Fruit fly (Drosophila melanogaster) whole organism, embryonic: ENCODE measurements around the gene Glys.
A peak's percentile ranks its signal among the peaks of the same experiment; 100 is the strongest.

Source experiments
- Abd-B ChIP-seq: fragments of 200-800 bp; sonication (Bioruptor generic); optimal IDR thresholded peaks from 2 replicates; lab custom pipeline; 2018; ENCODE audit warnings: missing biosample characterization, mild to moderate bottlenecking, missing genetic modification characterization, moderate library complexity
- Asciz ChIP-seq: fragments of 200-800 bp; sonication (Bioruptor generic); optimal IDR thresholded peaks from 2 replicates; lab custom pipeline; 2017; ENCODE audit warnings: missing biosample characterization, mild to moderate bottlenecking, missing genetic modification characterization, missing genetic modification reagents
- CG13296 ChIP-seq: fragments of 200-800 bp; sonication (Bioruptor generic); optimal IDR thresholded peaks from 3 replicates; lab custom pipeline; 2018; ENCODE audit warnings: missing biosample characterization, mild to moderate bottlenecking, missing genetic modification characterization
- CG14965 ChIP-seq: fragments of 200-800 bp; sonication (Bioruptor generic); optimal IDR thresholded peaks from 2 replicates; lab custom pipeline; 2016; ENCODE audit warnings: missing biosample characterization, missing genetic modification characterization, borderline replicate concordance
- CG1603 ChIP-seq: fragments of 200-800 bp; sonication (Bioruptor generic); optimal IDR thresholded peaks from 2 replicates; lab custom pipeline; 2019; ENCODE audit warnings: missing biosample characterization, mild to moderate bottlenecking, missing genetic modification characterization, moderate library complexity
- CG16779 ChIP-seq: fragments of 200-800 bp; sonication (Bioruptor generic); IDR thresholded peaks from 2 replicates; pipeline ENCODE4 v1.3.6; 2022; ENCODE audit warnings: missing biosample characterization, missing genetic modification characterization
- CG16815 ChIP-seq: fragments of 200-800 bp; sonication (Bioruptor generic); optimal IDR thresholded peaks from 3 replicates; lab custom pipeline; 2017; ENCODE audit warnings: missing biosample characterization, mild to moderate bottlenecking, missing genetic modification characterization
- CG17912 ChIP-seq: fragments of 200-800 bp; sonication (Bioruptor generic); optimal IDR thresholded peaks from 2 replicates; lab custom pipeline; 2018; ENCODE audit warnings: missing biosample characterization, mild to moderate bottlenecking, missing genetic modification characterization
- CG1832 ChIP-seq: fragments of 200-800 bp; sonication (Bioruptor generic); optimal IDR thresholded peaks from 2 replicates; lab custom pipeline; 2017; ENCODE audit warnings: missing biosample characterization, mild to moderate bottlenecking, missing genetic modification characterization, inconsistent platforms
- CG2712 ChIP-seq: fragments of 200-800 bp; optimal IDR thresholded peaks from 3 replicates; lab custom pipeline; 2019; ENCODE audit warnings: missing biosample characterization, mild to moderate bottlenecking, missing genetic modification characterization, moderate library complexity
- CG30431 ChIP-seq: fragments of 200-800 bp; sonication (Bioruptor generic); optimal IDR thresholded peaks from 2 replicates; lab custom pipeline; 2017; ENCODE audit warnings: missing biosample characterization, missing genetic modification characterization
- CG31224 ChIP-seq: fragments of 200-800 bp; sonication (Bioruptor generic); IDR thresholded peaks from 2 replicates; pipeline ENCODE4 v1.3.6; 2022; ENCODE audit warnings: missing biosample characterization, missing genetic modification characterization
- CG31441 ChIP-seq: fragments of 200-800 bp; sonication (Bioruptor generic); IDR thresholded peaks from 2 replicates; pipeline ENCODE4 v1.3.6; 2022; ENCODE audit warnings: missing biosample characterization, missing genetic modification characterization
- CG4282 ChIP-seq: fragments of 200-800 bp; sonication (Bioruptor generic); optimal IDR thresholded peaks from 2 replicates; lab custom pipeline; 2016; ENCODE audit warnings: missing biosample characterization, missing genetic modification characterization
- CG4328 ChIP-seq: fragments of 200-800 bp; sonication (Bioruptor generic); optimal IDR thresholded peaks from 3 replicates; lab custom pipeline; 2017; ENCODE audit warnings: missing biosample characterization, missing genetic modification reagents, missing genetic modification characterization
- CG7556 ChIP-seq: fragments of 200-800 bp; sonication (Bioruptor generic); optimal IDR thresholded peaks from 2 replicates; lab custom pipeline; 2017; ENCODE audit warnings: missing biosample characterization, mild to moderate bottlenecking, missing genetic modification characterization
- CG8290 ChIP-seq, 3 experiments: fragments of 200-800 bp; sonication (Bioruptor generic); optimal IDR thresholded peaks; 2 replicates each; lab custom pipeline; 2016 to 2019; ENCODE audit warnings: missing biosample characterization in 3 of 3, missing genetic modification characterization in 3 of 3, mild to moderate bottlenecking in 2 of 3, moderate library complexity in 1 of 3
- CHES-1-like ChIP-seq: fragments of 200-800 bp; sonication (Bioruptor generic); optimal IDR thresholded peaks from 2 replicates; lab custom pipeline; 2016; ENCODE audit warnings: missing biosample characterization, missing genetic modification characterization
- CrebB ChIP-seq: fragments of 200-800 bp; sonication (Bioruptor generic); optimal IDR thresholded peaks from 3 replicates; lab custom pipeline; 2018; ENCODE audit warnings: missing biosample characterization, mild to moderate bottlenecking, missing genetic modification characterization
- Dek ChIP-seq: fragments of 200-800 bp; sonication (Bioruptor generic); optimal IDR thresholded peaks from 3 replicates; lab custom pipeline; 2019; ENCODE audit warnings: missing biosample characterization, mild to moderate bottlenecking, missing genetic modification characterization, moderate library complexity
- Dip2 ChIP-seq: fragments of 200-800 bp; sonication (Bioruptor generic); IDR thresholded peaks from 2 replicates; pipeline ENCODE4 v1.3.6; 2022; ENCODE audit warnings: missing biosample characterization, missing genetic modification characterization
- Dll ChIP-seq: fragments of 200-800 bp; sonication (Bioruptor generic); IDR thresholded peaks from 4 replicates; pipeline ENCODE4 v1.3.6; 2022; ENCODE audit warnings: missing biosample characterization, missing genetic modification characterization; ENCODE audit not compliant: partially characterized antibody
- Drgx ChIP-seq: fragments of 200-800 bp; sonication (Bioruptor generic); IDR thresholded peaks from 2 replicates; pipeline ENCODE4 v1.3.6; 2022; ENCODE audit warnings: missing biosample characterization, missing genetic modification characterization
- HLH3B ChIP-seq: fragments of 200-800 bp; sonication (Bioruptor generic); IDR thresholded peaks from 2 replicates; pipeline ENCODE4 v1.3.6; 2022; ENCODE audit warnings: missing biosample characterization, missing genetic modification characterization
- Hr39 ChIP-seq: fragments of >200 bp; optimal IDR thresholded peaks from 2 replicates; lab custom pipeline; 2017
- Neu2 ChIP-seq: fragments of 200-800 bp; sonication (Bioruptor generic); optimal IDR thresholded peaks from 3 replicates; lab custom pipeline; 2016; ENCODE audit warnings: missing biosample characterization, missing genetic modification characterization, borderline replicate concordance
- Ptx1 ChIP-seq: fragments of 200-800 bp; sonication (Bioruptor generic); IDR thresholded peaks from 2 replicates; pipeline ENCODE4 v1.3.6; 2022; ENCODE audit warnings: missing biosample characterization, missing genetic modification characterization
- Sox102F ChIP-seq: fragments of 200-800 bp; sonication (Bioruptor generic); optimal IDR thresholded peaks from 2 replicates; lab custom pipeline; 2018; ENCODE audit warnings: missing biosample characterization, mild to moderate bottlenecking, missing genetic modification characterization, moderate library complexity
- Tbp ChIP-seq: fragments of >200 bp; optimal IDR thresholded peaks from 2 replicates; lab custom pipeline; 2018; ENCODE audit warnings: missing biosample characterization, missing genetic modification characterization
- YL-1 ChIP-seq: fragments of 200-800 bp; sonication (Bioruptor generic); optimal IDR thresholded peaks from 3 replicates; lab custom pipeline; 2017; ENCODE audit warnings: missing biosample characterization, mild to moderate bottlenecking, missing genetic modification characterization
- crp ChIP-seq, 2 experiments: fragments of 200-800 bp; sonication (Bioruptor generic); optimal IDR thresholded peaks; 2 replicates in 1 of 2; 3 replicates in 1 of 2; lab custom pipeline; 2017; ENCODE audit warnings: missing biosample characterization in 2 of 2, missing genetic modification characterization in 2 of 2, mild to moderate bottlenecking in 1 of 2, moderate library complexity in 1 of 2
- cwo ChIP-seq: fragments of 200-800 bp; sonication (Bioruptor generic); optimal IDR thresholded peaks from 3 replicates; lab custom pipeline; 2017; ENCODE audit warnings: missing biosample characterization, missing genetic modification characterization, mild to moderate bottlenecking, moderate library complexity, missing genetic modification reagents
- hth ChIP-seq: fragments of >200 bp; optimal IDR thresholded peaks from 2 replicates; lab custom pipeline; 2017; ENCODE audit warnings: inconsistent platforms
- inv ChIP-seq: fragments of 200-800 bp; sonication (Bioruptor generic); IDR thresholded peaks from 2 replicates; pipeline ENCODE4 v1.3.6; 2022; ENCODE audit warnings: missing biosample characterization, missing genetic modification characterization; ENCODE audit not compliant: partially characterized antibody
- jigr1 ChIP-seq: fragments of 200-800 bp; sonication (Bioruptor generic); IDR thresholded peaks from 3 replicates; pipeline ENCODE4 v1.3.6; 2022; ENCODE audit warnings: missing biosample characterization, missing genetic modification characterization
- kni ChIP-seq: fragments of 200-800 bp; sonication (Bioruptor generic); optimal IDR thresholded peaks from 3 replicates; lab custom pipeline; 2017; ENCODE audit warnings: mild to moderate bottlenecking, missing biosample characterization, missing genetic modification reagents, missing genetic modification characterization
- nau ChIP-seq: fragments of 200-800 bp; sonication (Bioruptor generic); optimal IDR thresholded peaks from 3 replicates; lab custom pipeline; 2017; ENCODE audit warnings: missing biosample characterization, mild to moderate bottlenecking, missing genetic modification characterization, missing genetic modification reagents
- nmo ChIP-seq: fragments of 200-800 bp; sonication (Bioruptor generic); optimal IDR thresholded peaks from 2 replicates; lab custom pipeline; 2018; ENCODE audit warnings: missing biosample characterization, mild to moderate bottlenecking, missing genetic modification characterization, moderate library complexity
- nom ChIP-seq: fragments of 200-800 bp; sonication (Bioruptor generic); optimal IDR thresholded peaks from 2 replicates; lab custom pipeline; 2017; ENCODE audit warnings: missing biosample characterization, missing genetic modification characterization, mild to moderate bottlenecking, moderate library complexity, missing genetic modification reagents
- pfk ChIP-seq: fragments of 200-800 bp; sonication (Bioruptor generic); optimal IDR thresholded peaks from 2 replicates; lab custom pipeline; 2018; ENCODE audit warnings: missing biosample characterization, mild to moderate bottlenecking, missing genetic modification characterization, moderate library complexity
- pnt ChIP-seq: fragments of 200-800 bp; sonication (Bioruptor generic); optimal IDR thresholded peaks from 3 replicates; lab custom pipeline; 2016; ENCODE audit warnings: missing biosample characterization, missing genetic modification characterization
- rib ChIP-seq: fragments of 200-800 bp; sonication (Bioruptor generic); IDR thresholded peaks from 2 replicates; pipeline ENCODE4 v1.3.6; 2022; ENCODE audit warnings: missing biosample characterization, missing genetic modification characterization
- ro ChIP-seq: fragments of 200-800 bp; sonication (Bioruptor generic); IDR thresholded peaks from 2 replicates; pipeline ENCODE4 v1.3.6; 2022; ENCODE audit warnings: missing biosample characterization, missing genetic modification characterization
- schlank ChIP-seq: fragments of 200-800 bp; sonication (Bioruptor generic); optimal IDR thresholded peaks from 2 replicates; lab custom pipeline; 2018; ENCODE audit warnings: missing biosample characterization, mild to moderate bottlenecking, missing genetic modification characterization
- sens-2 ChIP-seq: fragments of 200-800 bp; sonication (Bioruptor generic); IDR thresholded peaks from 2 replicates; pipeline ENCODE4 v1.3.6; 2022; ENCODE audit warnings: missing biosample characterization, missing genetic modification characterization
- sima ChIP-seq: fragments of 200-800 bp; sonication (Bioruptor generic); optimal IDR thresholded peaks from 2 replicates; lab custom pipeline; 2016; ENCODE audit warnings: missing biosample characterization, missing genetic modification characterization
- tna ChIP-seq: fragments of 200-800 bp; sonication (Bioruptor generic); IDR thresholded peaks from 2 replicates; pipeline ENCODE4 v1.3.6; 2022; ENCODE audit warnings: missing biosample characterization, missing genetic modification characterization; ENCODE audit not compliant: partially characterized antibody
- vfl ChIP-seq: fragments of 200-800 bp; sonication (Bioruptor generic); optimal IDR thresholded peaks from 2 replicates; lab custom pipeline; 2016; ENCODE audit warnings: missing biosample characterization, missing genetic modification characterization
- vvl ChIP-seq: fragments of 200-800 bp; sonication (Bioruptor generic); IDR thresholded peaks from 2 replicates; pipeline ENCODE4 v1.3.6; 2022; ENCODE audit warnings: missing biosample characterization, missing genetic modification characterization

Glys gene

DNA sequence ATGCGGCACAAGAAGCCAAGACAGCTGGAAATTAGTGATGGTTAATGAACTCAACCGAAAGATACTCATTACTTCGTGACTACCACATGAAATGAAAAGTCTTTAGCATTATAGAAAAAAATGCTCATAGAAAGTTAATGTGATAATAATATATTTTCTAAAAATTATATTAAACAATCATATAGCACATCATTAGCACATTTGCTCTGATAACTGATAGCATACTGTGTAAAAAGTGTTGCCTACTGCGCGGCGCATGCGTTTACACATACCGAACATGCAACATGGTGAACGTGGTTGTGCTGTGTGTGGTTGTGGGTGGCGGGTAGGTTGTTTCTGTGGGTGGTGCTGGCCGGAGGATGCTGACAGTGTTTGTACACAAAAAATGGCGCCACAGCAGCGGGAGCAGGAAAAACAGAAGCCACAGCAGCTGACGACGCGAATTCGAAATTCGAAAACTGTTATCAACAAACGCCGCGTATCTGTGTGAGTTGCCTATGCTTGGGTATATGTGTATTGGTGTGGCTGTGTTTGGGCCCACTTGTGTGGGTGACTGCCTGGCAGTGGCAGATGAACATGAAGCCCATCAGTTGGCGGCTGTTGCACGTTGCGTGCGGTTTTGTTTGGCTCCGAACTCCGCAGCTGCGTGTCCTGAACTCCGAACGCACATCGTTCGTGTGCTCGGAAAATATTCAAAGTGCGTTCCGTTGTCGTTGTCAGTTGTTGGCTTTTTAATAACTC is 2.6 kb upstream of the Glys start, which contains the start of gene Gyc88E (continued):
- TF ChIP-seq CG1603 (tag; lab: Kevin White, UChicago) (no peak), YL-1 (no peak), hth (no peak), CG7556 (GFP tag; lab: Kevin White, UChicago) (peak; percentile 49), Hr39 (lab: Kevin White, UChicago) (no peak), inv (GFP tag; lab: Robert Waterston, UW) (no peak), CG16779 (GFP tag; lab: Robert Waterston, UW) (no peak), pnt (GFP tag; lab: Kevin White, UChicago) (no peak), Neu2 (no peak), nau (GFP tag; lab: Kevin White, UChicago) (no peak), rib (no peak), vfl (no peak), Dll (no peak), CG31224 (GFP tag; lab: Robert Waterston, UW) (0 out of 2 replicates have a peak, but pooled peaks have one; percentile 9), crp (GFP tag; optimal IDR thresholded peaks at IDR 0.05; lab: Kevin White, UChicago) (no peak), Tbp (GFP tag; lab: Kevin White, UChicago) (no peak), Dek (tag; lab: Kevin White, UChicago) (no peak), HLH3B (GFP tag; lab: Robert Waterston, UW) (peak; percentile 38), nmo (GFP tag; lab: Kevin White, UChicago) (no peak), vvl (GFP tag; lab: Robert Waterston, UW) (peak; percentile 71), pfk (GFP tag; lab: Kevin White, UChicago) (no peak), CG4282 (GFP tag; lab: Kevin White, UChicago) (no peak), CG14965 (GFP tag; lab: Kevin White, UChicago) (no peak), ro (GFP tag; lab: Robert Waterston, UW) (no peak), kni (GFP tag; lab: Kevin White, UChicago) (no peak), sens-2 (GFP tag; lab: Robert Waterston, UW) (no peak), Asciz (GFP tag; lab: Kevin White, UChicago) (no peak), sima (no peak), Abd-B (GFP tag; lab: Kevin White, UChicago) (no peak), CG16815 (GFP tag; lab: Kevin White, UChicago) (no peak), CG2712 (tag; lab: Kevin White, UChicago) (no peak), Sox102F (GFP tag; lab: Kevin White, UChicago) (no peak), Ptx1 (GFP tag; lab: Robert Waterston, UW) (peak; percentile 77), CHES-1-like (GFP tag; lab: Kevin White, UChicago) (no peak), CG4328 (GFP tag; lab: Kevin White, UChicago) (no peak), nom (no peak), Drgx (GFP tag; lab: Robert Waterston, UW) (peak; percentile 31; the same call in 1 of the 2 replicates), CG17912 (no peak), CG1832 (GFP tag; lab: Kevin White, UChicago) (no peak), schlank (tag; lab: Kevin White, UChicago) (no peak), CG8290 (GFP tag; optimal IDR thresholded peaks at IDR 0.05; lab: Kevin White, UChicago) (no peak), CG8290 (tag; optimal IDR thresholded peaks at IDR 0.05; lab: Kevin White, UChicago) (no peak), jigr1 (GFP tag; lab: Robert Waterston, UW) (no peak), tna (GFP tag; lab: Robert Waterston, UW) (no peak), CG31441 (no peak; the same call in 1 of the 2 replicates), CG30431 (GFP tag; lab: Kevin White, UChicago) (no peak), cwo (GFP tag; lab: Kevin White, UChicago) (peak; percentile 16), CrebB (no peak), CG13296 (GFP tag; lab: Kevin White, UChicago) (peak; percentile 55), Dip2 (GFP tag; lab: Robert Waterston, UW) (no peak)
